Worm (Caenorhabditis elegans) whole organism, L1 larva: ENCODE data around the gene ZK652.8.
A peak's percentile ranks its signal among the peaks of the same experiment; 100 is the strongest.

Experiments
- C16A3.4 ChIP-seq: fragments of 150-350 bp; optimal IDR thresholded peaks from 2 replicates; lab custom pipeline; 2014; ENCODE audit warnings: missing biosample characterization, missing genetic modification characterization
- F16B12.6 ChIP-seq: fragments of 150-350 bp; optimal IDR thresholded peaks from 2 replicates; lab custom pipeline; 2014; ENCODE audit warnings: missing biosample characterization, missing genetic modification characterization
- ceh-63 ChIP-seq: fragments of 200-800 bp; sonication (Bioruptor generic); optimal IDR thresholded peaks from 2 replicates; lab custom pipeline; 2018; ENCODE audit warnings: mild to moderate bottlenecking, missing genetic modification characterization, missing compliant biosample characterization
- dpl-1 ChIP-seq, 3 experiments: fragments of 150-350 bp in 2 of 3; sonication (generic microtip) in 1 of 3; optimal IDR thresholded peaks; 2 replicates each; lab custom pipeline; 2014 to 2017; ENCODE audit warnings: missing biosample characterization in 3 of 3, missing genetic modification characterization in 3 of 3, missing genetic modification reagents in 3 of 3
- dsc-1 ChIP-seq: sonication (generic microtip); optimal IDR thresholded peaks from 2 replicates; lab custom pipeline; 2016; ENCODE audit warnings: mild to moderate bottlenecking, missing genetic modification characterization, missing compliant biosample characterization
- efl-1 ChIP-seq, 4 experiments: fragments of 150-350 bp; optimal IDR thresholded peaks in 3 of 4; peaks in 1 of 4; 1 replicate in 1 of 4; 2 replicates in 3 of 4; lab custom pipeline; 2014; ENCODE audit warnings: missing biosample characterization in 2 of 4, missing genetic modification characterization in 2 of 4, missing genetic modification reagents in 2 of 4
- efl-3 ChIP-seq: fragments of 200-800 bp; sonication (Bioruptor generic); optimal IDR thresholded peaks from 2 replicates; lab custom pipeline; 2018; ENCODE audit warnings: mild to moderate bottlenecking, missing genetic modification characterization, missing compliant biosample characterization
- egl-27 ChIP-seq, 2 experiments: fragments of 150-350 bp in 1 of 2; sonication (generic microtip); optimal IDR thresholded peaks; 3 replicates each; lab custom pipeline; 2017 to 2018; ENCODE audit warnings: missing biosample characterization in 2 of 2, missing genetic modification characterization in 2 of 2, missing genetic modification reagents in 2 of 2
- elt-2 ChIP-seq: sonication (generic microtip); optimal IDR thresholded peaks from 2 replicates; lab custom pipeline; 2016; ENCODE audit warnings: missing genetic modification characterization, mild to moderate bottlenecking, inconsistent platforms, missing compliant biosample characterization, missing genetic modification reagents
- elt-3 ChIP-seq, 6 experiments: fragments of 150-350 bp in 1 of 6; sonication (generic microtip); optimal IDR thresholded peaks; 2 replicates each; lab custom pipeline; 2017 to 2018; ENCODE audit warnings: missing biosample characterization in 6 of 6, missing genetic modification characterization in 6 of 6, inconsistent platforms in 1 of 6
- fkh-10 ChIP-seq: sonication (generic microtip); optimal IDR thresholded peaks from 2 replicates; lab custom pipeline; 2017; ENCODE audit warnings: missing biosample characterization, missing genetic modification reagents, missing genetic modification characterization
- fkh-4 ChIP-seq: sonication (generic microtip); optimal IDR thresholded peaks from 2 replicates; lab custom pipeline; 2016; ENCODE audit warnings: missing compliant biosample characterization, missing genetic modification characterization, borderline replicate concordance
- fkh-8 ChIP-seq: sonication (generic microtip); optimal IDR thresholded peaks from 2 replicates; lab custom pipeline; 2016; ENCODE audit warnings: mild to moderate bottlenecking, missing genetic modification characterization, missing compliant biosample characterization
- fos-1 ChIP-seq: fragments of 150-350 bp; optimal IDR thresholded peaks from 2 replicates; lab custom pipeline; 2014; ENCODE audit warnings: missing biosample characterization, missing genetic modification characterization
- grh-1 ChIP-seq: fragments of 200-800 bp; sonication (Bioruptor generic); IDR thresholded peaks from 2 replicates; pipeline ENCODE4 v1.3.6; 2022; ENCODE audit warnings: missing genetic modification reagents, missing genetic modification characterization, missing compliant biosample characterization
- hlh-17 ChIP-seq: fragments of 200-800 bp; sonication (Bioruptor generic); optimal IDR thresholded peaks from 2 replicates; lab custom pipeline; 2018; ENCODE audit warnings: missing genetic modification characterization, mild to moderate bottlenecking, missing compliant biosample characterization, moderate library complexity, borderline replicate concordance
- jun-1 ChIP-seq: fragments of 150-350 bp; optimal IDR thresholded peaks from 2 replicates; lab custom pipeline; 2014; ENCODE audit warnings: missing biosample characterization, missing genetic modification reagents, missing genetic modification characterization
- lin-13 ChIP-seq: fragments of 150-350 bp; optimal IDR thresholded peaks from 2 replicates; lab custom pipeline; 2014; ENCODE audit warnings: missing biosample characterization, missing genetic modification reagents, missing genetic modification characterization
- lin-14 ChIP-seq: fragments of 200-800 bp; sonication (Bioruptor generic); optimal IDR thresholded peaks from 2 replicates; lab custom pipeline; 2018; ENCODE audit warnings: mild to moderate bottlenecking, missing genetic modification characterization, moderate library complexity, missing compliant biosample characterization
- lin-15B ChIP-seq: fragments of 150-350 bp; sonication (generic microtip); optimal IDR thresholded peaks from 3 replicates; lab custom pipeline; 2014; ENCODE audit warnings: missing biosample characterization, missing genetic modification characterization
- lir-3 ChIP-seq: sonication (generic microtip); optimal IDR thresholded peaks from 2 replicates; lab custom pipeline; 2016; ENCODE audit warnings: mild to moderate bottlenecking, missing genetic modification characterization, moderate library complexity, missing compliant biosample characterization; ENCODE audit not compliant: poor library complexity
- lsy-2 ChIP-seq, 2 experiments: fragments of 150-350 bp; optimal IDR thresholded peaks; 2 replicates each; lab custom pipeline; 2014; ENCODE audit warnings: missing biosample characterization in 2 of 2, missing genetic modification characterization in 2 of 2
- nhr-12 ChIP-seq: sonication (generic microtip); optimal IDR thresholded peaks from 2 replicates; lab custom pipeline; 2017; ENCODE audit warnings: missing biosample characterization, missing genetic modification characterization
- nhr-19 ChIP-seq: fragments of 200-800 bp; sonication (Bioruptor generic); conservative IDR thresholded peaks from 2 replicates; pipeline ENCODE4 v1.3.6; 2022; ENCODE audit warnings: missing genetic modification characterization, missing compliant biosample characterization
- nhr-47 ChIP-seq: sonication (generic microtip); optimal IDR thresholded peaks from 2 replicates; lab custom pipeline; 2016; ENCODE audit warnings: mild to moderate bottlenecking, missing genetic modification characterization, moderate library complexity, missing compliant biosample characterization
- nhr-71 ChIP-seq: sonication (generic microtip); optimal IDR thresholded peaks from 2 replicates; lab custom pipeline; 2016; ENCODE audit warnings: mild to moderate bottlenecking, missing genetic modification characterization, moderate library complexity, missing compliant biosample characterization
- nhr-77 ChIP-seq: fragments of 150-350 bp; optimal IDR thresholded peaks from 2 replicates; lab custom pipeline; 2014; ENCODE audit warnings: missing biosample characterization, missing genetic modification characterization
- nhr-90 ChIP-seq: sonication (generic microtip); optimal IDR thresholded peaks from 2 replicates; lab custom pipeline; 2016; ENCODE audit warnings: mild to moderate bottlenecking, missing genetic modification characterization, missing compliant biosample characterization; ENCODE audit not compliant: poor library complexity
- pax-3 ChIP-seq: fragments of 200-800 bp; sonication (Bioruptor generic); optimal IDR thresholded peaks from 2 replicates; lab custom pipeline; 2018; ENCODE audit warnings: mild to moderate bottlenecking, missing genetic modification characterization, moderate library complexity, missing compliant biosample characterization
- sox-4 ChIP-seq: sonication (generic microtip); optimal IDR thresholded peaks from 2 replicates; lab custom pipeline; 2016; ENCODE audit warnings: missing genetic modification characterization, missing compliant biosample characterization
- sptf-1 ChIP-seq: fragments of 150-350 bp; optimal IDR thresholded peaks from 2 replicates; lab custom pipeline; 2014; ENCODE audit warnings: missing biosample characterization, missing genetic modification characterization
- sup-37 ChIP-seq: fragments of 200-800 bp; sonication (Bioruptor generic); optimal IDR thresholded peaks from 2 replicates; lab custom pipeline; 2018; ENCODE audit warnings: mild to moderate bottlenecking, missing genetic modification characterization, missing compliant biosample characterization
- tbx-2 ChIP-seq: sonication (generic microtip); optimal IDR thresholded peaks from 2 replicates; lab custom pipeline; 2016; ENCODE audit warnings: missing genetic modification characterization, missing compliant biosample characterization
- tlp-1 ChIP-seq: fragments of 150-350 bp; optimal IDR thresholded peaks from 2 replicates; lab custom pipeline; 2014; ENCODE audit warnings: missing biosample characterization, missing genetic modification characterization
- unc-130 ChIP-seq: fragments of 150-350 bp; optimal IDR thresholded peaks from 2 replicates; lab custom pipeline; 2017; ENCODE audit warnings: missing biosample characterization, missing genetic modification characterization, inconsistent platforms
- unc-30 ChIP-seq: sonication (generic microtip); optimal IDR thresholded peaks from 2 replicates; lab custom pipeline; 2017; ENCODE audit warnings: missing biosample characterization, missing genetic modification characterization
- unc-62 ChIP-seq: fragments of 150-350 bp; optimal IDR thresholded peaks from 2 replicates; lab custom pipeline; 2014; ENCODE audit warnings: missing biosample characterization, missing genetic modification reagents, missing genetic modification characterization
- unc-86 ChIP-seq: sonication (generic microtip); optimal IDR thresholded peaks from 2 replicates; lab custom pipeline; 2016; ENCODE audit warnings: missing genetic modification characterization, missing compliant biosample characterization
- vab-15 ChIP-seq: sonication (generic microtip); optimal IDR thresholded peaks from 2 replicates; lab custom pipeline; 2017; ENCODE audit warnings: missing genotype, mild to moderate bottlenecking, missing genetic modification characterization, missing compliant biosample characterization
- ztf-11 ChIP-seq, 2 experiments: sonication (generic microtip); optimal IDR thresholded peaks; 2 replicates each; lab custom pipeline; 2016 to 2017; ENCODE audit warnings: missing genetic modification characterization in 2 of 2, missing biosample characterization in 1 of 2, missing compliant biosample characterization in 1 of 2
- ztf-4 ChIP-seq: fragments of 150-350 bp; optimal IDR thresholded peaks from 2 replicates; lab custom pipeline; 2014; ENCODE audit warnings: missing biosample characterization, missing genetic modification characterization

Gene ZK652.8

DNA sequence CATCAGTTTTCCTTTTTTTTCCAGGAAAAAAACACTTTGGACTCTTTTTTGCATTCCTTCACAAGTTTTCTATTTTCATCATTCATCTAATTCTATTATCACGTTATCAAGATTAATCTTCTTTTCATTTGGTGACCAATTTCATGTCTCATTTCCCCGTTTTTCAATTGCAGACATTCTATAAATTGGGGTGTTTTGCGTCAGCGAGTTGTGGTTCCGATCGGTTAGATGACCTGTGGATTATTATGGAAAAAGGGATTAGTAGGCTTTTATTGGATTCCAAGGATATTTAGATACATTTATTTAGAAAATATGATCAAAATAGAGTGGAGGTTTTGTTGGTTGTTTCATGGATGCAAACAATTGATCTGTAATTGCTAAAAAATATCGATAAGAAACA lies 8.6 kb downstream of the ZK652.8 start (continued):
- no peak for TF ChIP-seq unc-130 (tag; lab: Kevin White, UChicago)
- peak; percentile 35 for TF ChIP-seq nhr-71 (tag; lab: Kevin White, UChicago)
- no peak for TF ChIP-seq egl-27 (tag; optimal IDR thresholded peaks at IDR 0.05; lab: Kevin White, UChicago)
- no peak for TF ChIP-seq nhr-77 (tag; lab: Kevin White, UChicago)
- TF ChIP-seq jun-1: no peak
- no peak for TF ChIP-seq C16A3.4 (tag; lab: Kevin White, UChicago)
- TF ChIP-seq lin-14: no peak
- no peak for TF ChIP-seq hlh-17
- no peak for TF ChIP-seq lin-13 (GFP tag; lab: Kevin White, UChicago)
- no peak for TF ChIP-seq unc-86
- no peak for TF ChIP-seq sup-37
- TF ChIP-seq tlp-1 (tag; lab: Kevin White, UChicago): no peak
- TF ChIP-seq nhr-19 (GFP tag; lab: Robert Waterston, UW): no peak
- no peak for TF ChIP-seq nhr-90 (tag; lab: Kevin White, UChicago)
- TF ChIP-seq efl-1 (optimal IDR thresholded peaks at IDR 0.05; lab: Kevin White, UChicago): no peak
- TF ChIP-seq efl-1 (GFP tag; optimal IDR thresholded peaks at IDR 0.05 in 1 of 2; lab: Kevin White, UChicago): no peak
- TF ChIP-seq dpl-1 (GFP tag; optimal IDR thresholded peaks at IDR 0.05; lab: Kevin White, UChicago): no peak
- no peak for TF ChIP-seq vab-15 (tag; lab: Kevin White, UChicago)
- no peak for TF ChIP-seq grh-1 (GFP tag; lab: Robert Waterston, UW)
- no peak for TF ChIP-seq F16B12.6 (tag; lab: Kevin White, UChicago)
- TF ChIP-seq lin-15B (tag; lab: Kevin White, UChicago): no peak
- no peak for TF ChIP-seq ceh-63 (GFP tag; lab: Kevin White, UChicago)
- no peak for TF ChIP-seq tbx-2 (tag; lab: Kevin White, UChicago)
- no peak for TF ChIP-seq unc-30
- TF ChIP-seq fkh-4 (tag; lab: Kevin White, UChicago): peak; percentile 25
- peak; percentile 20 for TF ChIP-seq nhr-47 (tag; lab: Kevin White, UChicago)
- TF ChIP-seq lir-3 (tag; lab: Kevin White, UChicago): no peak
- TF ChIP-seq elt-2 (tag; lab: Kevin White, UChicago): no peak
- no peak for TF ChIP-seq elt-3 (tag; optimal IDR thresholded peaks at IDR 0.05; lab: Kevin White, UChicago)
- no peak for TF ChIP-seq efl-3 (GFP tag; lab: Kevin White, UChicago)
- TF ChIP-seq ztf-11 (tag; optimal IDR thresholded peaks at IDR 0.05; lab: Kevin White, UChicago): no peak
- TF ChIP-seq fos-1: no peak
- TF ChIP-seq ztf-4: no peak
- no peak for TF ChIP-seq unc-62 (GFP tag; lab: Kevin White, UChicago)
- TF ChIP-seq nhr-12: no peak
- TF ChIP-seq dsc-1 (tag; lab: Kevin White, UChicago): peak; percentile 99
- no peak for TF ChIP-seq fkh-10
- TF ChIP-seq sptf-1 (tag; lab: Kevin White, UChicago): no peak

DNA sequence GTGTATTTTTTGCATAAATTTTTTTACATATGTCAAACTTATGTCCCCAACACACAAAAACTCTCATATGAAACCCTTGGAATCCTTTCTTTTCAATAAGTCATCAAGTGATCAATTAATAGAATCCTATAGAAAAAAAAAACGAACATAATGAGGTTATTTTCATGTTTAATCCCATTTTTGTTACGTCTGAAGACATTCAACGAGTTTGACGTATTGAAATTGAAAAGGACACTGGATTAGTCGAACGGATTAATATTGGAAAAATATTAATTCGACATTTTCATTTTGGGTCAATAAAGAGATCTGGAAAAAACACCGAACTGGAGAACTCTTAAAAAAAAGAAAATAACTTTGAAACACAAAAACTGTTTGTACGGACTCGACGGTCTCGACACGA lies 11.0 kb downstream of the ZK652.8 start:
- TF ChIP-seq pax-3 (peak; percentile 65), dsc-1 (tag; lab: Kevin White, UChicago) (peak; percentile 96), sox-4 (peak; percentile 38), lsy-2 (tag; optimal IDR thresholded peaks at IDR 0.05; lab: Kevin White, UChicago) (no peak), fkh-8 (tag; lab: Kevin White, UChicago) (peak; percentile 3)
